Fruit fly (Drosophila melanogaster) whole organism, embryonic: ENCODE data around the gene SerRS.

Experiments used
- Blimp-1 ChIP-seq: fragments of 200-800 bp; sonication (Bioruptor generic); optimal IDR thresholded peaks from 3 replicates; lab custom pipeline; 2018; ENCODE audit warnings: missing biosample characterization, missing genetic modification characterization, mild to moderate bottlenecking, moderate library complexity, missing genetic modification reagents
- CG10209 ChIP-seq: fragments of 200-800 bp; sonication (Bioruptor generic); optimal IDR thresholded peaks from 3 replicates; lab custom pipeline; 2017; ENCODE audit warnings: missing biosample characterization, mild to moderate bottlenecking, missing genetic modification characterization, missing genetic modification reagents
- CG10321 ChIP-seq: fragments of 200-800 bp; sonication (Bioruptor generic); IDR thresholded peaks from 2 replicates; pipeline ENCODE4 v1.3.6; 2022; ENCODE audit warnings: missing biosample characterization, missing genetic modification characterization
- CG12155 ChIP-seq: fragments of 200-800 bp; sonication (Bioruptor generic); optimal IDR thresholded peaks from 3 replicates; lab custom pipeline; 2016; ENCODE audit warnings: missing biosample characterization, missing genetic modification characterization
- CG13624 ChIP-seq: fragments of 200-800 bp; sonication (Bioruptor generic); optimal IDR thresholded peaks from 2 replicates; lab custom pipeline; 2016; ENCODE audit warnings: missing biosample characterization, missing genetic modification characterization
- CG14441 ChIP-seq: fragments of 200-800 bp; sonication (Bioruptor generic); IDR thresholded peaks from 2 replicates; pipeline ENCODE4 v1.3.6; 2022; ENCODE audit warnings: missing biosample characterization, missing genetic modification characterization
- CG15479 ChIP-seq: fragments of 200-800 bp; sonication (Bioruptor generic); optimal IDR thresholded peaks from 3 replicates; lab custom pipeline; 2019; ENCODE audit warnings: missing biosample characterization, mild to moderate bottlenecking, missing genetic modification characterization, moderate library complexity
- CG15514 ChIP-seq: fragments of 200-800 bp; sonication (Bioruptor generic); optimal IDR thresholded peaks from 3 replicates; lab custom pipeline; 2017; ENCODE audit warnings: missing biosample characterization, missing genetic modification characterization, mild to moderate bottlenecking, moderate library complexity, missing genetic modification reagents
- CG17359 ChIP-seq: fragments of 200-800 bp; sonication (Bioruptor generic); optimal IDR thresholded peaks from 3 replicates; lab custom pipeline; 2018; ENCODE audit warnings: missing biosample characterization, mild to moderate bottlenecking, missing genetic modification characterization, moderate library complexity
- CG17385 ChIP-seq: fragments of 200-800 bp; sonication (Bioruptor generic); optimal IDR thresholded peaks from 3 replicates; lab custom pipeline; 2018; ENCODE audit warnings: missing biosample characterization, mild to moderate bottlenecking, missing genetic modification characterization
- CG18476 ChIP-seq: fragments of 200-800 bp; sonication (Bioruptor generic); optimal IDR thresholded peaks from 2 replicates; lab custom pipeline; 2016; ENCODE audit warnings: missing biosample characterization, mild to moderate bottlenecking, missing genetic modification characterization
- CG2712 ChIP-seq: fragments of 200-800 bp; optimal IDR thresholded peaks from 3 replicates; lab custom pipeline; 2019; ENCODE audit warnings: missing biosample characterization, mild to moderate bottlenecking, missing genetic modification characterization, moderate library complexity
- CG5180 ChIP-seq: fragments of 200-800 bp; sonication (Bioruptor generic); optimal IDR thresholded peaks from 3 replicates; lab custom pipeline; 2017; ENCODE audit warnings: missing biosample characterization, missing genetic modification characterization, mild to moderate bottlenecking, moderate library complexity, missing genetic modification reagents
- CG6175 ChIP-seq: fragments of 200-800 bp; sonication (Bioruptor generic); IDR thresholded peaks from 3 replicates; pipeline ENCODE4 v1.3.6; 2022; ENCODE audit warnings: missing biosample characterization, missing genetic modification characterization
- CG6254 ChIP-seq: fragments of 200-800 bp; sonication (Bioruptor generic); optimal IDR thresholded peaks from 3 replicates; lab custom pipeline; 2017; ENCODE audit warnings: mild to moderate bottlenecking, missing biosample characterization, missing genetic modification reagents, missing genetic modification characterization
- CG7357 ChIP-seq: fragments of 200-800 bp; sonication (Bioruptor generic); IDR thresholded peaks from 3 replicates; pipeline ENCODE4 v1.3.6; 2022; ENCODE audit warnings: missing biosample characterization, missing genetic modification characterization
- CG7556 ChIP-seq: fragments of 200-800 bp; sonication (Bioruptor generic); optimal IDR thresholded peaks from 2 replicates; lab custom pipeline; 2017; ENCODE audit warnings: missing biosample characterization, mild to moderate bottlenecking, missing genetic modification characterization
- CG9727 ChIP-seq: fragments of 200-800 bp; sonication (Bioruptor generic); optimal IDR thresholded peaks from 3 replicates; lab custom pipeline; 2017; ENCODE audit warnings: missing biosample characterization, mild to moderate bottlenecking, missing genetic modification characterization
- Dad ChIP-seq: fragments of 200-800 bp; sonication (Bioruptor generic); optimal IDR thresholded peaks from 3 replicates; lab custom pipeline; 2016; ENCODE audit warnings: missing biosample characterization, missing genetic modification characterization
- Dref ChIP-seq: fragments of 200-800 bp; sonication (Bioruptor generic); IDR thresholded peaks from 2 replicates; pipeline ENCODE4 v1.3.6; 2022; ENCODE audit warnings: missing biosample characterization, missing genetic modification characterization
- Eip74EF ChIP-seq, 2 experiments: fragments of 200-800 bp in 1 of 2; fragments of >200 bp in 1 of 2; sonication (Bioruptor generic) in 1 of 2; optimal IDR thresholded peaks; 2 replicates each; lab custom pipeline; 2017 to 2019; ENCODE audit warnings: missing biosample characterization in 2 of 2, missing genetic modification characterization in 2 of 2, mild to moderate bottlenecking in 1 of 2, moderate library complexity in 1 of 2
- Elba2 ChIP-seq: fragments of 200-800 bp; sonication (Bioruptor generic); optimal IDR thresholded peaks from 3 replicates; lab custom pipeline; 2016; ENCODE audit warnings: missing biosample characterization, missing genetic modification characterization
- Fer3 ChIP-seq: fragments of 200-800 bp; sonication (Bioruptor generic); optimal IDR thresholded peaks from 2 replicates; lab custom pipeline; 2018; ENCODE audit warnings: missing biosample characterization, mild to moderate bottlenecking, missing genetic modification characterization, moderate library complexity
- Gsc ChIP-seq: fragments of 200-800 bp; sonication (Bioruptor generic); IDR thresholded peaks from 2 replicates; pipeline ENCODE4 v1.3.6; 2022; ENCODE audit warnings: missing biosample characterization, missing genetic modification characterization
- Hr78 ChIP-seq, 2 experiments: fragments of 200-800 bp in 1 of 2; fragments of >200 bp in 1 of 2; sonication (Bioruptor generic) in 1 of 2; optimal IDR thresholded peaks; 2 replicates each; lab custom pipeline; 2017 to 2019; ENCODE audit warnings: missing biosample characterization in 2 of 2, missing genetic modification characterization in 2 of 2, mild to moderate bottlenecking in 1 of 2, moderate library complexity in 1 of 2
- Max ChIP-seq: fragments of 200-800 bp; sonication (Bioruptor generic); optimal IDR thresholded peaks from 2 replicates; lab custom pipeline; 2016; ENCODE audit warnings: missing biosample characterization, mild to moderate bottlenecking, missing genetic modification characterization
- Rx ChIP-seq: fragments of 200-800 bp; sonication (Bioruptor generic); IDR thresholded peaks from 2 replicates; pipeline ENCODE4 v1.3.6; 2022; ENCODE audit warnings: missing biosample characterization, missing genetic modification characterization
- Trl ChIP-seq, 3 experiments: fragments of >200 bp in 2 of 3; fragments of 200-800 bp in 1 of 3; sonication (Bioruptor generic) in 1 of 3; optimal IDR thresholded peaks; 2 replicates in 1 of 3; 3 replicates in 2 of 3; lab custom pipeline; 2016 to 2017; ENCODE audit warnings: missing biosample characterization in 1 of 3, missing genetic modification characterization in 1 of 3
- ac ChIP-seq: fragments of 200-800 bp; sonication (Bioruptor generic); optimal IDR thresholded peaks from 3 replicates; lab custom pipeline; 2017; ENCODE audit warnings: missing biosample characterization, mild to moderate bottlenecking, missing genetic modification characterization
- bigmax ChIP-seq: fragments of 200-800 bp; sonication (Bioruptor generic); optimal IDR thresholded peaks from 2 replicates; lab custom pipeline; 2018; ENCODE audit warnings: missing biosample characterization, mild to moderate bottlenecking, missing genetic modification characterization
- chm ChIP-seq: fragments of 200-800 bp; sonication (Bioruptor generic); IDR thresholded peaks from 2 replicates; pipeline ENCODE4 v1.3.6; 2022; ENCODE audit warnings: missing biosample characterization, missing genetic modification characterization
- da ChIP-seq: fragments of 200-800 bp; sonication (Bioruptor generic); optimal IDR thresholded peaks from 2 replicates; lab custom pipeline; 2016; ENCODE audit warnings: missing biosample characterization, missing genetic modification characterization
- ems ChIP-seq: fragments of 200-800 bp; sonication (Bioruptor generic); optimal IDR thresholded peaks from 3 replicates; lab custom pipeline; 2016; ENCODE audit warnings: missing biosample characterization, missing genetic modification characterization
- fd96Cb ChIP-seq: fragments of 200-800 bp; sonication (Bioruptor generic); optimal IDR thresholded peaks from 2 replicates; lab custom pipeline; 2018; ENCODE audit warnings: missing biosample characterization, mild to moderate bottlenecking, missing genetic modification characterization, moderate library complexity
- fru ChIP-seq: fragments of >200 bp; optimal IDR thresholded peaks from 2 replicates; lab custom pipeline; 2017
- gfzf ChIP-seq: fragments of 200-800 bp; sonication (Bioruptor generic); optimal IDR thresholded peaks from 2 replicates; lab custom pipeline; 2016; ENCODE audit warnings: missing biosample characterization, mild to moderate bottlenecking, missing genetic modification characterization, moderate library complexity
- gro ChIP-seq: fragments of 200-800 bp; sonication (Bioruptor generic); optimal IDR thresholded peaks from 2 replicates; lab custom pipeline; 2016; ENCODE audit warnings: missing biosample characterization, missing genetic modification characterization
- gt ChIP-seq: fragments of 200-800 bp; sonication (Bioruptor generic); IDR thresholded peaks from 2 replicates; pipeline ENCODE4 v1.3.6; 2022; ENCODE audit warnings: missing biosample characterization, missing genetic modification characterization
- hb ChIP-seq: fragments of 200-800 bp; sonication (Bioruptor generic); IDR thresholded peaks from 3 replicates; pipeline ENCODE4 v1.3.6; 2022; ENCODE audit warnings: missing biosample characterization, missing genetic modification characterization; ENCODE audit not compliant: partially characterized antibody
- hth ChIP-seq: fragments of >200 bp; optimal IDR thresholded peaks from 2 replicates; lab custom pipeline; 2017; ENCODE audit warnings: inconsistent platforms
- jigr1 ChIP-seq: fragments of 200-800 bp; sonication (Bioruptor generic); IDR thresholded peaks from 3 replicates; pipeline ENCODE4 v1.3.6; 2022; ENCODE audit warnings: missing biosample characterization, missing genetic modification characterization
- jing ChIP-seq: fragments of 200-800 bp; sonication (Bioruptor generic); optimal IDR thresholded peaks from 2 replicates; lab custom pipeline; 2018; ENCODE audit warnings: missing biosample characterization, mild to moderate bottlenecking, missing genetic modification characterization
- kah ChIP-seq: fragments of 200-800 bp; sonication (Bioruptor generic); optimal IDR thresholded peaks from 2 replicates; lab custom pipeline; 2018; ENCODE audit warnings: missing biosample characterization, mild to moderate bottlenecking, missing genetic modification characterization
- knrl ChIP-seq: fragments of 200-800 bp; sonication (Bioruptor generic); IDR thresholded peaks from 3 replicates; pipeline ENCODE4 v1.3.6; 2022; ENCODE audit warnings: missing biosample characterization, missing genetic modification characterization; ENCODE audit not compliant: partially characterized antibody
- maf-S ChIP-seq: fragments of 200-800 bp; sonication (Bioruptor generic); optimal IDR thresholded peaks from 2 replicates; lab custom pipeline; 2016; ENCODE audit warnings: missing biosample characterization, missing genetic modification characterization
- run ChIP-seq: fragments of 200-800 bp; sonication (Bioruptor generic); optimal IDR thresholded peaks from 3 replicates; lab custom pipeline; 2018; ENCODE audit warnings: missing biosample characterization, mild to moderate bottlenecking, missing genetic modification characterization
- schlank ChIP-seq: fragments of 200-800 bp; sonication (Bioruptor generic); optimal IDR thresholded peaks from 2 replicates; lab custom pipeline; 2018; ENCODE audit warnings: missing biosample characterization, mild to moderate bottlenecking, missing genetic modification characterization
- unc-4 ChIP-seq: fragments of 200-800 bp; sonication (Bioruptor generic); IDR thresholded peaks from 2 replicates; pipeline ENCODE4 v1.3.6; 2022; ENCODE audit warnings: missing biosample characterization, missing genetic modification characterization; ENCODE audit not compliant: partially characterized antibody
- usp ChIP-seq: fragments of >200 bp; optimal IDR thresholded peaks from 2 replicates; lab custom pipeline; 2017; ENCODE audit warnings: missing biosample characterization, missing genetic modification characterization
- vvl ChIP-seq: fragments of 200-800 bp; sonication (Bioruptor generic); IDR thresholded peaks from 2 replicates; pipeline ENCODE4 v1.3.6; 2022; ENCODE audit warnings: missing biosample characterization, missing genetic modification characterization
- wor ChIP-seq: fragments of 200-800 bp; sonication (Bioruptor generic); IDR thresholded peaks from 2 replicates; pipeline ENCODE4 v1.3.6; 2022; ENCODE audit warnings: missing biosample characterization, missing genetic modification characterization

SerRS gene

DNA sequence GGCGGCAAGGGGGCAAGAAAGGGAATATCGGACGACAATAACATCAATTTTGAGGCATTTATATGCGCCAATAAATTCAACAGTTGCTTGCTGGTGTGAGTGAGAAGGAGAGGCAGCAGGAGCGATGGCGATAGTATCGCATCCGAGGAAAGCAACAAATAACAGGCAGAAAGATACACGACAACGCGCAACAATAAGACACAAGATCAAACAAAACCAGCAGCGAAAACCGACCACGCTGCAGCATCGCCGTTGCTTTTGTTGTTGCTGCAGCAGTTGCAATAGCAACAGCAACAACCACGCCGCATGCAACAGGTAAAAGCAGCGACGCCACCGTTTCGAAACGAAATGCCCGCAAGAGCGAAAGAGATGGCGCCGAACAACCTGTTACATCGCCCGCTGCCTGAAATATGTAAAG, 36.7 kb downstream of the SerRS start (continued):
- TF ChIP-seq knrl (GFP tag; lab: Robert Waterston, UW) (no peak), CG6175 (GFP tag; lab: Robert Waterston, UW) (0 out of 3 replicates have a peak, but pooled peaks have one; percentile 30), gt (GFP tag; lab: Robert Waterston, UW) (no peak), chm (GFP tag; lab: Robert Waterston, UW) (no peak), da (GFP tag; lab: Kevin White, UChicago) (no peak), CG5180 (no peak), fd96Cb (tag; lab: Kevin White, UChicago) (no peak), CG12155 (GFP tag; lab: Kevin White, UChicago) (no peak), Elba2 (no peak), Blimp-1 (GFP tag; lab: Kevin White, UChicago) (no peak), CG14441 (GFP tag; lab: Robert Waterston, UW) (no peak), Eip74EF (GFP tag; optimal IDR thresholded peaks at IDR 0.05; lab: Kevin White, UChicago) (no peak), usp (no peak), run (no peak), jing (no peak), CG7556 (no peak), ems (GFP tag; lab: Kevin White, UChicago) (no peak), jigr1 (GFP tag; lab: Robert Waterston, UW) (no peak), vvl (GFP tag; lab: Robert Waterston, UW) (peak; percentile 66; the same call in 1 of the 2 replicates), CG13624 (GFP tag; lab: Kevin White, UChicago) (no peak), schlank (tag; lab: Kevin White, UChicago) (no peak), unc-4 (GFP tag; lab: Robert Waterston, UW) (0 out of 2 replicates have a peak, but pooled peaks have one; percentile 17), CG6254 (GFP tag; lab: Kevin White, UChicago) (no peak), Rx (GFP tag; lab: Robert Waterston, UW) (no peak), gfzf (GFP tag; lab: Kevin White, UChicago) (no peak), Gsc (GFP tag; lab: Robert Waterston, UW) (no peak), hb (no peak), CG17385 (GFP tag; lab: Kevin White, UChicago) (no peak), CG9727 (GFP tag; lab: Kevin White, UChicago) (no peak), hth (lab: Kevin White, UChicago) (no peak), CG15514 (GFP tag; lab: Kevin White, UChicago) (no peak), CG10209 (GFP tag; lab: Kevin White, UChicago) (no peak), Max (no peak), Hr78 (GFP tag; optimal IDR thresholded peaks at IDR 0.05; lab: Kevin White, UChicago) (no peak), CG18476 (GFP tag; lab: Kevin White, UChicago) (no peak), Dad (GFP tag; lab: Kevin White, UChicago) (no peak), maf-S (GFP tag; lab: Kevin White, UChicago) (no peak), CG2712 (tag; lab: Kevin White, UChicago) (no peak), CG15479 (GFP tag; lab: Kevin White, UChicago) (peak; percentile 90), gro (GFP tag; lab: Kevin White, UChicago) (no peak), Trl (optimal IDR thresholded peaks at IDR 0.05; lab: Kevin White, UChicago) (no peak), Trl (GFP tag; optimal IDR thresholded peaks at IDR 0.05; lab: Kevin White, UChicago) (no peak), fru (lab: Kevin White, UChicago) (no peak), Fer3 (tag; lab: Kevin White, UChicago) (no peak), kah (GFP tag; lab: Kevin White, UChicago) (peak; percentile 79), bigmax (no peak), CG10321 (GFP tag; lab: Robert Waterston, UW) (no peak), ac (GFP tag; lab: Kevin White, UChicago) (no peak), CG17359 (tag; lab: Kevin White, UChicago) (no peak), CG7357 (no peak), wor (GFP tag; lab: Robert Waterston, UW) (no peak), Dref (GFP tag; lab: Robert Waterston, UW) (no peak)
